Worm (Caenorhabditis elegans): ENCODE data around the gene acp-6.

acp-6 gene

ce11 chrIV:6443018-6443417 lies 17.1 kb upstream of the acp-6 start:
- TF ChIP-seq aly-2 (tag; optimal IDR thresholded peaks at IDR 0.05), result no peak
- TF ChIP-seq daf-16 (GFP tag; optimal IDR thresholded peaks at IDR 0.05), result no peak
- peak; percentile 79 for TF ChIP-seq daf-16 (tag; optimal IDR thresholded peaks at IDR 0.05)
- TF ChIP-seq mxl-2 (GFP tag; conservative IDR thresholded peaks at IDR 0.05), result no peak
- peak; percentile 23 for TF ChIP-seq dve-1 (tag; optimal IDR thresholded peaks at IDR 0.05; ENCODE audit: insufficient read depth)
- TF ChIP-seq aha-1 (tag), result peak; percentile 6
- TF ChIP-seq mdl-1 (tag; optimal IDR thresholded peaks at IDR 0.05), result no peak
- no peak for TF ChIP-seq ceh-82 (tag; optimal IDR thresholded peaks at IDR 0.05)
- no peak for TF ChIP-seq nhr-6 (tag; optimal IDR thresholded peaks at IDR 0.05)

ce11 chrIV:6442016-6442618 lies 16.2 kb upstream of the acp-6 start:
- no peak for TF ChIP-seq ZK337.2 (GFP tag; IDR thresholded peaks at IDR 0.05)
- no peak for TF ChIP-seq pha-4 (GFP tag; IDR thresholded peaks at IDR 0.05)
- no peak for TF ChIP-seq pha-4 (tag; optimal IDR thresholded peaks at IDR 0.05)
- TF ChIP-seq dpl-1 (GFP tag; optimal IDR thresholded peaks at IDR 0.05), result peak; percentile 14
- TF ChIP-seq skn-1 (tag; optimal IDR thresholded peaks at IDR 0.05), result no peak
- no peak for TF ChIP-seq F10B5.3 (tag; optimal IDR thresholded peaks at IDR 0.05)
- TF ChIP-seq nhr-102 (tag; optimal IDR thresholded peaks at IDR 0.05), result peak; percentile 27
- TF ChIP-seq dmd-6 (GFP tag; IDR thresholded peaks at IDR 0.05), result peak; percentile 58
- no peak for TF ChIP-seq rbr-2 (tag; optimal IDR thresholded peaks at IDR 0.05)
- no peak for TF ChIP-seq R02D3.7 (tag; optimal IDR thresholded peaks at IDR 0.05)
- TF ChIP-seq hlh-11 (tag; optimal IDR thresholded peaks at IDR 0.05), result peak; percentile 83
- TF ChIP-seq lin-1 (GFP tag; IDR thresholded peaks at IDR 0.05), result no peak
- TF ChIP-seq nhr-25 (tag; optimal IDR thresholded peaks at IDR 0.05; ENCODE audit: borderline replicate concordance, insufficient read depth), result no peak
- TF ChIP-seq ceh-28 (tag; optimal IDR thresholded peaks at IDR 0.05), result no peak
- peak; percentile 32 for TF ChIP-seq nhr-77 (tag; optimal IDR thresholded peaks at IDR 0.05)
- TF ChIP-seq nhr-28 (tag; optimal IDR thresholded peaks at IDR 0.05), result peak; percentile 48
- TF ChIP-seq nhr-6 (tag; optimal IDR thresholded peaks at IDR 0.05), result no peak
- peak; percentile 8 to 22 for TF ChIP-seq mdl-1 (tag; optimal IDR thresholded peaks at IDR 0.05)
- peak; percentile 69 for TF ChIP-seq dve-1 (tag; optimal IDR thresholded peaks at IDR 0.05; ENCODE audit: insufficient read depth)
- peak; percentile 65; the same call in 1 of the 2 replicates for TF ChIP-seq php-3 (GFP tag; IDR thresholded peaks at IDR 0.05)
- no peak for TF ChIP-seq nhr-237 (tag; optimal IDR thresholded peaks at IDR 0.05)
- TF ChIP-seq daf-8 (GFP tag; IDR thresholded peaks at IDR 0.05), result no peak
- no peak for TF ChIP-seq sdz-12 (GFP tag; optimal IDR thresholded peaks at IDR 0.05)
- TF ChIP-seq nhr-10 (tag; optimal IDR thresholded peaks at IDR 0.05), result no peak
- no peak for TF ChIP-seq ceh-44 (GFP tag; IDR thresholded peaks at IDR 0.05)
- TF ChIP-seq lin-38 (GFP tag; IDR thresholded peaks at IDR 0.05), result peak; percentile 27; the same call in 1 of the 2 replicates
- 0 out of 2 replicates have a peak, but pooled peaks have one; percentile 12 for TF ChIP-seq hmg-1.1 (GFP tag; IDR thresholded peaks at IDR 0.05)
- no peak for TF ChIP-seq nhr-42 (GFP tag; IDR thresholded peaks at IDR 0.05)
- TF ChIP-seq unc-62 (GFP tag; optimal IDR thresholded peaks at IDR 0.05 in 1 of 2), result peak in 1 of 2 experiments; percentile 40
- no peak for TF ChIP-seq unc-62 (tag; optimal IDR thresholded peaks at IDR 0.05)
- TF ChIP-seq nhr-76 (tag; optimal IDR thresholded peaks at IDR 0.05), result no peak
- TF ChIP-seq daf-16 (GFP tag; optimal IDR thresholded peaks at IDR 0.05), result no peak
- peak; percentile 53 for TF ChIP-seq daf-16 (tag; optimal IDR thresholded peaks at IDR 0.05)
- TF ChIP-seq zfp-2 (tag; optimal IDR thresholded peaks at IDR 0.05), result no peak
- no peak for TF ChIP-seq zip-2 (tag; optimal IDR thresholded peaks at IDR 0.05)
- TF ChIP-seq saeg-2 (GFP tag; IDR thresholded peaks at IDR 0.05), result no peak
- TF ChIP-seq Y5F2A.4 (GFP tag; optimal IDR thresholded peaks at IDR 0.05), result no peak
- 0 out of 2 replicates have a peak, but pooled peaks have one; percentile 22 for TF ChIP-seq daf-19 (GFP tag; conservative IDR thresholded peaks at IDR 0.05)
- no peak for TF ChIP-seq fos-1 (tag; optimal IDR thresholded peaks at IDR 0.05)
- TF ChIP-seq nhr-48 (tag; optimal IDR thresholded peaks at IDR 0.05), result peak; percentile 58
- TF ChIP-seq mxl-2 (GFP tag; conservative IDR thresholded peaks at IDR 0.05), result no peak
- TF ChIP-seq tra-1 (GFP tag; IDR thresholded peaks at IDR 0.05), result no peak
- TF ChIP-seq unc-39 (tag; optimal IDR thresholded peaks at IDR 0.05), result no peak
- TF ChIP-seq pqm-1 (tag; optimal IDR thresholded peaks at IDR 0.05), result no peak
- TF ChIP-seq ceh-20 (GFP tag; IDR thresholded peaks at IDR 0.05), result no peak
- TF ChIP-seq aha-1 (tag), result peak; percentile 19
- TF ChIP-seq ztf-11 (tag; optimal IDR thresholded peaks at IDR 0.05), result no peak
